Worm (Caenorhabditis elegans): ENCODE data around the gene F10D7.11.

Gene F10D7.11

ce11 chrX:17391515-17391914 lies 28.9 kb downstream of the F10D7.11 start, which contains the start of gene F10D7.5:
Gene F10D7.5 (minus strand): TSS chrX:17391615.
- TF ChIP-seq dmd-9 (GFP tag; IDR thresholded peaks at IDR 0.05) (no peak), aha-1 (tag) (no peak), F49E8.2 (tag; optimal IDR thresholded peaks at IDR 0.05; ENCODE audit: borderline replicate concordance) (no peak), nhr-42 (GFP tag; IDR thresholded peaks at IDR 0.05) (no peak), attf-4 (tag; optimal IDR thresholded peaks at IDR 0.05) (no peak), D1046.2 (GFP tag; IDR thresholded peaks at IDR 0.05) (no peak), dmd-8 (GFP tag; IDR thresholded peaks at IDR 0.05) (no peak), lin-39 (tag; optimal IDR thresholded peaks at IDR 0.05) (no peak), nhr-6 (tag; optimal IDR thresholded peaks at IDR 0.05) (no peak), tag-97 (GFP tag; IDR thresholded peaks at IDR 0.05) (no peak), aly-2 (tag; optimal IDR thresholded peaks at IDR 0.05) (no peak), zfp-2 (tag; optimal IDR thresholded peaks at IDR 0.05) (no peak), egl-43 (GFP tag; IDR thresholded peaks at IDR 0.05) (no peak), Y48G9A.11 (GFP tag; IDR thresholded peaks at IDR 0.05) (no peak), ceh-32 (tag; optimal IDR thresholded peaks at IDR 0.05; ENCODE audit: poor library complexity) (no peak), egl-27 (tag; optimal IDR thresholded peaks at IDR 0.05) (no peak), lin-29 (GFP tag; IDR thresholded peaks at IDR 0.05) (no peak)

ce11 chrX:17392182-17392581 lies 29.6 kb downstream of the F10D7.11 start:
- TF ChIP-seq dve-1 (tag; optimal IDR thresholded peaks at IDR 0.05; ENCODE audit: insufficient read depth) = peak; percentile 74
- TF ChIP-seq dpl-1 (GFP tag; optimal IDR thresholded peaks at IDR 0.05) = peak; percentile 50
- no peak for TF ChIP-seq fkh-10 (GFP tag; optimal IDR thresholded peaks at IDR 0.05)
- peak; percentile 61 for TF ChIP-seq nhr-11 (tag; optimal IDR thresholded peaks at IDR 0.05)
- peak; percentile 37 for TF ChIP-seq pqm-1 (tag; optimal IDR thresholded peaks at IDR 0.05)
- TF ChIP-seq mdl-1 (tag; optimal IDR thresholded peaks at IDR 0.05) = peak in 1 of 2 experiments; percentile 70
- peak; percentile 24 for TF ChIP-seq T20F7.1 (GFP tag; optimal IDR thresholded peaks at IDR 0.05)
- TF ChIP-seq hmg-1.1 (GFP tag; IDR thresholded peaks at IDR 0.05) = peak; percentile 80
- no peak for TF ChIP-seq sdz-12 (GFP tag; optimal IDR thresholded peaks at IDR 0.05)
- peak; percentile 81 for TF ChIP-seq mes-2 (tag; optimal IDR thresholded peaks at IDR 0.05; ENCODE audit: poor library complexity, severe bottlenecking)
- peak; percentile 75 for TF ChIP-seq rbr-2 (tag; optimal IDR thresholded peaks at IDR 0.05)
- TF ChIP-seq ceh-20 (GFP tag; IDR thresholded peaks at IDR 0.05) = peak; percentile 46; the same call in 1 of the 2 replicates
- TF ChIP-seq zfp-2 (tag; optimal IDR thresholded peaks at IDR 0.05) = no peak
- no peak for TF ChIP-seq dmd-9 (GFP tag; IDR thresholded peaks at IDR 0.05)
- peak; percentile 68 for TF ChIP-seq hlh-11 (tag; optimal IDR thresholded peaks at IDR 0.05)
- TF ChIP-seq nhr-6 (tag; optimal IDR thresholded peaks at IDR 0.05) = peak; percentile 49
- TF ChIP-seq zfp-3 (GFP tag; conservative IDR thresholded peaks at IDR 0.05) = no peak
- peak in 1 of 2 experiments; percentile 76 for TF ChIP-seq unc-62 (GFP tag; optimal IDR thresholded peaks at IDR 0.05 in 1 of 2)
- no peak for TF ChIP-seq unc-62 (tag; optimal IDR thresholded peaks at IDR 0.05)
- TF ChIP-seq lin-13 (GFP tag; optimal IDR thresholded peaks at IDR 0.05) = peak; percentile 32
- peak; percentile 89 for TF ChIP-seq hlh-30 (tag; optimal IDR thresholded peaks at IDR 0.05; ENCODE audit: insufficient read depth)
- TF ChIP-seq T26A8.4 (GFP tag; IDR thresholded peaks at IDR 0.05) = 0 out of 2 replicates have a peak, but pooled peaks have one; percentile 18
- TF ChIP-seq mep-1 (tag; optimal IDR thresholded peaks at IDR 0.05) = peak; percentile 88
- TF ChIP-seq tra-1 (GFP tag; IDR thresholded peaks at IDR 0.05) = peak; percentile 69; the same call in 1 of the 2 replicates
- TF ChIP-seq nhr-77 (tag; optimal IDR thresholded peaks at IDR 0.05) = peak; percentile 52
- TF ChIP-seq ztf-7 (tag; optimal IDR thresholded peaks at IDR 0.05) = peak; percentile 14
- TF ChIP-seq lin-1 (GFP tag; IDR thresholded peaks at IDR 0.05) = peak; percentile 54; the same call in 1 of the 2 replicates
- TF ChIP-seq ceh-28 (tag; optimal IDR thresholded peaks at IDR 0.05) = no peak
- no peak for TF ChIP-seq attf-4 (tag; optimal IDR thresholded peaks at IDR 0.05)
- peak; percentile 87 for TF ChIP-seq aha-1 (tag)
- peak; percentile 27; the same call in 1 of the 2 replicates for TF ChIP-seq madf-9 (GFP tag; conservative IDR thresholded peaks at IDR 0.05)
- TF ChIP-seq hif-1 (tag; optimal IDR thresholded peaks at IDR 0.05) = peak in 1 of 2 experiments; percentile 39
- peak; percentile 66 for TF ChIP-seq mxl-3 (GFP tag; optimal IDR thresholded peaks at IDR 0.05)
- peak in 1 of 2 experiments; percentile 33 for TF ChIP-seq daf-16 (GFP tag; optimal IDR thresholded peaks at IDR 0.05)
- TF ChIP-seq daf-16 (tag; optimal IDR thresholded peaks at IDR 0.05) = peak; percentile 55
- TF ChIP-seq lin-38 (GFP tag; IDR thresholded peaks at IDR 0.05) = peak; percentile 96
- TF ChIP-seq nhr-28 (tag; optimal IDR thresholded peaks at IDR 0.05) = peak; percentile 73
- peak; percentile 70 for TF ChIP-seq dmd-6 (GFP tag; IDR thresholded peaks at IDR 0.05)
- no peak for TF ChIP-seq D1046.2 (GFP tag; IDR thresholded peaks at IDR 0.05)

Measured in whole organism, L4 larva.